Worm (Caenorhabditis elegans): ENCODE data around the gene nhr-270.
"Not testable (repeated sequence)": the region's sequence is repeated elsewhere in the genome, so short reads cannot be mapped to it uniquely, and the experiment has no call there.

DNA sequence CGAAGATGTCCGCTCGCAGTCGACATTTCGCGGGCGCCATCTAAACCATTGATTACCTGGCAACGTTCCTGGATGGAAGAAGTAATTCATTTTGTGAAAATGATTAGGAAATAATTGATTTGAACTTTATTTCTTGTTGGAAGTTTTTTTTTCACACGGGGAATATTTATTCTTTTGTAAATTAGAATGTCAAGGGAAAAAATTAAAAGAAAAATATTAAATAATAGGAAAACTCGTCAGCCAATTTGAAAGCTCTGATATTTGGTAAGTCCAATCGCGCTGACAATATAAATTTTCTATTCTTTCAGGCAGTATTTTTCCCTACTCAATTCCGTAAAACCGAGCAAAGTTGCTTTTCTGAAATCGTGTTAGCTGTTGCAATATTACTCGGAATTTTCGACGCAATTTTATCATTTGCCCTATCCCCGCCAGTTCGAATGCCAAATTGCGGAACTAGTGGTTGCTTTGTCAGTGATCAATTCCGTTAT, 34.5 kb upstream of the nhr-270 start, which contains the start of the genes K09C6.7 and K09C6.10:
- TF ChIP-seq unc-62 (GFP tag; optimal IDR thresholded peaks at IDR 0.05); unc-39 (tag; optimal IDR thresholded peaks at IDR 0.05); nhr-28 (tag; optimal IDR thresholded peaks at IDR 0.05); sptf-1 (tag; optimal IDR thresholded peaks at IDR 0.05); nhr-12 (tag; optimal IDR thresholded peaks at IDR 0.05); ztf-11 (tag; optimal IDR thresholded peaks at IDR 0.05); pha-4 (tag; optimal IDR thresholded peaks at IDR 0.05); mep-1 (tag; optimal IDR thresholded peaks at IDR 0.05); ceh-43 (GFP tag; optimal IDR thresholded peaks at IDR 0.05); ceh-83 (GFP tag; optimal IDR thresholded peaks at IDR 0.05); blmp-1 (tag; optimal IDR thresholded peaks at IDR 0.05): not testable (repeated sequence)

Measured in whole organism, mixed stage, embryonic.